Worm (Caenorhabditis elegans): ENCODE measurements around the gene grl-5.

ce11 chrV:4372986-4373385 lies 41.5 kb downstream of the grl-5 start:
- TF ChIP-seq ccch-3 (GFP tag; optimal IDR thresholded peaks at IDR 0.05) (no peak), T26A5.8 (tag; optimal IDR thresholded peaks at IDR 0.05) (no peak)

All from whole organism, young adult.